Fruit fly (Drosophila melanogaster) whole organism, embryonic: ENCODE results near the gene HERC2.
A peak's percentile ranks its signal among the peaks of the same experiment; 100 is the strongest.

Experiments used
- Atf-2 ChIP-seq: fragments of 200-800 bp; sonication (Bioruptor generic); optimal IDR thresholded peaks from 2 replicates; lab custom pipeline; 2016; ENCODE audit warnings: missing biosample characterization, missing genetic modification characterization
- Bdp1 ChIP-seq: fragments of 200-800 bp; sonication (Bioruptor generic); optimal IDR thresholded peaks from 3 replicates; lab custom pipeline; 2016; ENCODE audit warnings: missing biosample characterization, missing genetic modification characterization
- CG10147 ChIP-seq: fragments of 200-800 bp; sonication (Bioruptor generic); optimal IDR thresholded peaks from 2 replicates; lab custom pipeline; 2019; ENCODE audit warnings: missing biosample characterization, mild to moderate bottlenecking, missing genetic modification characterization, moderate library complexity
- CG11093 ChIP-seq: fragments of 200-800 bp; sonication (Bioruptor generic); IDR thresholded peaks from 3 replicates; pipeline ENCODE4 v1.3.6; 2022; ENCODE audit warnings: missing biosample characterization, missing genetic modification characterization
- CG11560 ChIP-seq: fragments of 200-800 bp; sonication (Bioruptor generic); IDR thresholded peaks from 3 replicates; pipeline ENCODE4 v1.3.6; 2022; ENCODE audit warnings: missing biosample characterization, missing genetic modification characterization
- CG12942 ChIP-seq: fragments of 200-800 bp; sonication (Bioruptor generic); optimal IDR thresholded peaks from 3 replicates; lab custom pipeline; 2016; ENCODE audit warnings: missing biosample characterization, missing genetic modification characterization
- CG13287 ChIP-seq: fragments of 200-800 bp; sonication (Bioruptor generic); IDR thresholded peaks from 2 replicates; pipeline ENCODE4 v1.3.6; 2022; ENCODE audit warnings: missing biosample characterization, missing genetic modification characterization; ENCODE audit not compliant: partially characterized antibody
- CG18262 ChIP-seq: fragments of 200-800 bp; optimal IDR thresholded peaks from 3 replicates; lab custom pipeline; 2019; ENCODE audit warnings: missing biosample characterization, mild to moderate bottlenecking, missing genetic modification characterization, moderate library complexity
- CG18476 ChIP-seq: fragments of 200-800 bp; sonication (Bioruptor generic); optimal IDR thresholded peaks from 2 replicates; lab custom pipeline; 2016; ENCODE audit warnings: missing biosample characterization, mild to moderate bottlenecking, missing genetic modification characterization
- CG18619 ChIP-seq: fragments of 200-800 bp; sonication (Bioruptor generic); optimal IDR thresholded peaks from 3 replicates; lab custom pipeline; 2017; ENCODE audit warnings: missing biosample characterization, mild to moderate bottlenecking, missing genetic modification characterization
- CG31365 ChIP-seq: fragments of 200-800 bp; sonication (Bioruptor generic); optimal IDR thresholded peaks from 2 replicates; lab custom pipeline; 2018; ENCODE audit warnings: missing biosample characterization, mild to moderate bottlenecking, missing genetic modification characterization
- CG4617 ChIP-seq: fragments of 200-800 bp; sonication (Bioruptor generic); optimal IDR thresholded peaks from 3 replicates; lab custom pipeline; 2016; ENCODE audit warnings: missing biosample characterization, missing genetic modification characterization, borderline replicate concordance
- CG4730 ChIP-seq: fragments of 200-800 bp; sonication (Bioruptor generic); IDR thresholded peaks from 2 replicates; pipeline ENCODE4 v1.3.6; 2022; ENCODE audit warnings: missing biosample characterization, missing genetic modification characterization
- CG6689 ChIP-seq: fragments of 200-800 bp; sonication (Bioruptor generic); IDR thresholded peaks from 2 replicates; pipeline ENCODE4 v1.3.6; 2022; ENCODE audit warnings: missing biosample characterization, missing genetic modification characterization
- CG7963 ChIP-seq: fragments of 200-800 bp; sonication (Bioruptor generic); IDR thresholded peaks from 3 replicates; pipeline ENCODE4 v1.3.6; 2022; ENCODE audit warnings: missing biosample characterization, missing genetic modification characterization; ENCODE audit not compliant: partially characterized antibody
- CG8924 ChIP-seq: fragments of 200-800 bp; optimal IDR thresholded peaks from 3 replicates; lab custom pipeline; 2019; ENCODE audit warnings: missing biosample characterization, mild to moderate bottlenecking, missing genetic modification characterization, moderate library complexity
- D19B ChIP-seq: fragments of 200-800 bp; sonication (Bioruptor generic); optimal IDR thresholded peaks from 2 replicates; lab custom pipeline; 2017; ENCODE audit warnings: missing biosample characterization, mild to moderate bottlenecking, missing genetic modification characterization
- Dll ChIP-seq: fragments of 200-800 bp; sonication (Bioruptor generic); IDR thresholded peaks from 4 replicates; pipeline ENCODE4 v1.3.6; 2022; ENCODE audit warnings: missing biosample characterization, missing genetic modification characterization; ENCODE audit not compliant: partially characterized antibody
- Dp ChIP-seq: fragments of 200-800 bp; sonication (Bioruptor generic); optimal IDR thresholded peaks from 2 replicates; lab custom pipeline; 2018; ENCODE audit warnings: missing biosample characterization, mild to moderate bottlenecking, missing genetic modification characterization, moderate library complexity
- E2f1 ChIP-seq: fragments of 200-800 bp; sonication (Bioruptor generic); IDR thresholded peaks from 2 replicates; pipeline ENCODE4 v1.3.6; 2022; ENCODE audit warnings: missing biosample characterization, missing genetic modification characterization
- E2f2 ChIP-seq: fragments of 200-800 bp; sonication (Bioruptor generic); IDR thresholded peaks from 2 replicates; pipeline ENCODE4 v1.3.6; 2022; ENCODE audit warnings: missing biosample characterization, missing genetic modification characterization
- Ets97D ChIP-seq: fragments of 200-800 bp; sonication (Bioruptor generic); optimal IDR thresholded peaks from 3 replicates; lab custom pipeline; 2016; ENCODE audit warnings: missing biosample characterization, missing genetic modification characterization
- Fer2 ChIP-seq: fragments of 200-800 bp; sonication (Bioruptor generic); optimal IDR thresholded peaks from 2 replicates; lab custom pipeline; 2018; ENCODE audit warnings: missing biosample characterization, mild to moderate bottlenecking, missing genetic modification characterization, moderate library complexity
- HLH4C ChIP-seq: fragments of 200-800 bp; sonication (Bioruptor generic); IDR thresholded peaks from 3 replicates; pipeline ENCODE4 v1.3.6; 2022; ENCODE audit warnings: missing biosample characterization, missing genetic modification characterization; ENCODE audit not compliant: partially characterized antibody
- Mrtf ChIP-seq: fragments of 200-800 bp; sonication (Bioruptor generic); IDR thresholded peaks from 3 replicates; pipeline ENCODE4 v1.3.6; 2022; ENCODE audit warnings: missing biosample characterization, missing genetic modification characterization
- Nf-YC ChIP-seq: fragments of 200-800 bp; optimal IDR thresholded peaks from 3 replicates; lab custom pipeline; 2019; ENCODE audit warnings: missing biosample characterization, mild to moderate bottlenecking, missing genetic modification characterization, moderate library complexity
- Oli ChIP-seq: fragments of 200-800 bp; sonication (Bioruptor generic); optimal IDR thresholded peaks from 2 replicates; lab custom pipeline; 2018; ENCODE audit warnings: missing biosample characterization, mild to moderate bottlenecking, missing genetic modification characterization, moderate library complexity
- Sry-β ChIP-seq: fragments of 200-800 bp; sonication (Bioruptor generic); optimal IDR thresholded peaks from 2 replicates; lab custom pipeline; 2018; ENCODE audit warnings: missing biosample characterization, mild to moderate bottlenecking, missing genetic modification characterization, moderate library complexity
- amos ChIP-seq: fragments of 200-800 bp; sonication (Bioruptor generic); IDR thresholded peaks from 2 replicates; pipeline ENCODE4 v1.3.6; 2022; ENCODE audit warnings: missing biosample characterization, missing genetic modification characterization; ENCODE audit not compliant: partially characterized antibody
- bbx ChIP-seq: fragments of 200-800 bp; sonication (Bioruptor generic); IDR thresholded peaks from 2 replicates; pipeline ENCODE4 v1.3.6; 2022; ENCODE audit warnings: missing biosample characterization, missing genetic modification characterization; ENCODE audit not compliant: partially characterized antibody
- cad ChIP-seq: fragments of >200 bp; optimal IDR thresholded peaks from 2 replicates; lab custom pipeline; 2017; ENCODE audit warnings: missing biosample characterization, missing genetic modification characterization
- chm ChIP-seq: fragments of 200-800 bp; sonication (Bioruptor generic); IDR thresholded peaks from 2 replicates; pipeline ENCODE4 v1.3.6; 2022; ENCODE audit warnings: missing biosample characterization, missing genetic modification characterization
- chn ChIP-seq: fragments of 200-800 bp; sonication (Bioruptor generic); optimal IDR thresholded peaks from 2 replicates; lab custom pipeline; 2016; ENCODE audit warnings: missing biosample characterization, missing genetic modification characterization
- crol ChIP-seq: fragments of 200-800 bp; sonication (Bioruptor generic); IDR thresholded peaks from 2 replicates; pipeline ENCODE4 v1.3.6; 2022; ENCODE audit warnings: missing biosample characterization, missing genetic modification characterization
- dimm ChIP-seq: fragments of 200-800 bp; sonication (Bioruptor generic); IDR thresholded peaks from 2 replicates; pipeline ENCODE4 v1.3.6; 2022; ENCODE audit warnings: missing biosample characterization, missing genetic modification characterization
- dpn ChIP-seq, 2 experiments: fragments of 200-800 bp; sonication (Bioruptor generic); optimal IDR thresholded peaks; 3 replicates each; lab custom pipeline; 2016; ENCODE audit warnings: missing biosample characterization in 2 of 2, missing genetic modification characterization in 2 of 2
- dysf ChIP-seq: fragments of 200-800 bp; sonication (Bioruptor generic); IDR thresholded peaks from 3 replicates; pipeline ENCODE4 v1.3.6; 2022; ENCODE audit warnings: missing biosample characterization, missing genetic modification characterization
- ems ChIP-seq: fragments of 200-800 bp; sonication (Bioruptor generic); optimal IDR thresholded peaks from 3 replicates; lab custom pipeline; 2016; ENCODE audit warnings: missing biosample characterization, missing genetic modification characterization
- exex ChIP-seq: fragments of 200-800 bp; sonication (Bioruptor generic); optimal IDR thresholded peaks from 4 replicates; lab custom pipeline; 2018; ENCODE audit warnings: missing biosample characterization, mild to moderate bottlenecking, missing genetic modification characterization, moderate library complexity
- gcm2 ChIP-seq: fragments of 200-800 bp; sonication (Bioruptor generic); optimal IDR thresholded peaks from 2 replicates; lab custom pipeline; 2016; ENCODE audit warnings: missing biosample characterization, missing genetic modification characterization
- grn ChIP-seq: fragments of 200-800 bp; sonication (Bioruptor generic); optimal IDR thresholded peaks from 3 replicates; lab custom pipeline; 2017; ENCODE audit warnings: missing biosample characterization, missing genetic modification characterization
- jigr1 ChIP-seq: fragments of 200-800 bp; sonication (Bioruptor generic); IDR thresholded peaks from 3 replicates; pipeline ENCODE4 v1.3.6; 2022; ENCODE audit warnings: missing biosample characterization, missing genetic modification characterization
- mld ChIP-seq: fragments of 200-800 bp; sonication (Bioruptor generic); IDR thresholded peaks from 3 replicates; pipeline ENCODE4 v1.3.6; 2022; ENCODE audit warnings: missing biosample characterization, missing genetic modification characterization; ENCODE audit not compliant: partially characterized antibody
- peb ChIP-seq: fragments of 200-800 bp; sonication (Bioruptor generic); IDR thresholded peaks from 2 replicates; pipeline ENCODE4 v1.3.6; 2022; ENCODE audit warnings: missing biosample characterization, missing genetic modification characterization
- sc ChIP-seq, 3 experiments: fragments of >200 bp in 2 of 3; fragments of 200-800 bp in 1 of 3; sonication (Bioruptor generic) in 1 of 3; optimal IDR thresholded peaks; 2 replicates in 2 of 3; 3 replicates in 1 of 3; lab custom pipeline; 2017; ENCODE audit warnings: mild to moderate bottlenecking in 1 of 3, missing biosample characterization in 1 of 3, missing genetic modification characterization in 1 of 3, missing genetic modification reagents in 1 of 3
- scrt ChIP-seq: fragments of 200-800 bp; sonication (Bioruptor generic); optimal IDR thresholded peaks from 2 replicates; lab custom pipeline; 2018; ENCODE audit warnings: missing biosample characterization, mild to moderate bottlenecking, missing genetic modification characterization, moderate library complexity
- sd ChIP-seq: fragments of 200-800 bp; sonication (Bioruptor generic); optimal IDR thresholded peaks from 3 replicates; lab custom pipeline; 2018; ENCODE audit warnings: missing biosample characterization, mild to moderate bottlenecking, missing genetic modification characterization, moderate library complexity
- seq ChIP-seq: fragments of 200-800 bp; sonication (Bioruptor generic); IDR thresholded peaks from 2 replicates; pipeline ENCODE4 v1.3.6; 2022; ENCODE audit warnings: missing biosample characterization, missing genetic modification characterization
- toy ChIP-seq: fragments of 200-800 bp; sonication (Bioruptor generic); IDR thresholded peaks from 2 replicates; pipeline ENCODE4 v1.3.6; 2022; ENCODE audit warnings: missing biosample characterization, missing genetic modification characterization
- vnd ChIP-seq: fragments of 200-800 bp; sonication (Bioruptor generic); IDR thresholded peaks from 3 replicates; pipeline ENCODE4 v1.3.6; 2022; ENCODE audit warnings: missing biosample characterization, missing genetic modification characterization; ENCODE audit not compliant: partially characterized antibody

The HERC2 gene

DNA sequence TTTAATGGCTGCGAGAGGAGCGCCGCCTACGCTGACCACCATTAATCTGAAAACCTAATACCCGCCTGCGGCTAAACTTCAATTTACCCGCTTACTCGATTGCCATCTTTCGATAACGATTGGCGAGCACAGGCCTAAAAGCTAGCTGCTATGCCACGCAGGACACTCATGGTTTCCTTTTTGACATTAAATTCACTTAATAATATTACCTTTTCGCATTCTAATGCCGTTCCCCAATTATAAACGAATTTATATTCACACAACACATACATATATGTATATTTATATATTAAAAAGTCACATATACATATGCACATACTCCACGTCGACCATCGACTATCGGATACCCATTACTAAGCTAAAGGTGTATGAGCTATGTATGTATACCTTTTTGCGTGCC, 4.6 kb upstream of the HERC2 start (continued):
- no peak for TF ChIP-seq sd (tag; lab: Kevin White, UChicago)
- TF ChIP-seq Ets97D: no peak
- TF ChIP-seq ems (GFP tag; lab: Kevin White, UChicago): no peak
- TF ChIP-seq Bdp1 (GFP tag; lab: Kevin White, UChicago): no peak
- peak; percentile 66 for TF ChIP-seq Dp (GFP tag; lab: Kevin White, UChicago)
- TF ChIP-seq amos: 0 out of 2 replicates have a peak, but pooled peaks have one; percentile 41
- TF ChIP-seq Oli (tag; lab: Kevin White, UChicago): no peak
- 0 out of 3 replicates have a peak, but pooled peaks have one; percentile 45 for TF ChIP-seq mld
- TF ChIP-seq CG13287: peak; percentile 22; the same call in 1 of the 2 replicates
- peak; percentile 33 for TF ChIP-seq bbx (GFP tag; lab: Robert Waterston, UW)
- TF ChIP-seq CG7963: 0 out of 3 replicates have a peak, but pooled peaks have one; percentile 42
- no peak for TF ChIP-seq dimm (GFP tag; lab: Robert Waterston, UW)
- TF ChIP-seq sc (optimal IDR thresholded peaks at IDR 0.05; lab: Kevin White, UChicago): no peak
- no peak for TF ChIP-seq sc (GFP tag; optimal IDR thresholded peaks at IDR 0.05; lab: Kevin White, UChicago)
- peak; percentile 75 for TF ChIP-seq Sry-β (GFP tag; lab: Kevin White, UChicago)
- TF ChIP-seq CG18476 (GFP tag; lab: Kevin White, UChicago): no peak
- no peak for TF ChIP-seq CG4617 (GFP tag; lab: Kevin White, UChicago)
- TF ChIP-seq peb (GFP tag; lab: Robert Waterston, UW): no peak
- no peak for TF ChIP-seq toy (GFP tag; lab: Robert Waterston, UW)
- no peak for TF ChIP-seq CG18619
- no peak for TF ChIP-seq crol (GFP tag; lab: Robert Waterston, UW)
- TF ChIP-seq Mrtf: no peak
- TF ChIP-seq cad: no peak
- no peak for TF ChIP-seq CG4730 (GFP tag; lab: Robert Waterston, UW)
- no peak for TF ChIP-seq CG8924 (tag; lab: Kevin White, UChicago)
- no peak for TF ChIP-seq Atf-2 (GFP tag; lab: Kevin White, UChicago)
- TF ChIP-seq HLH4C (GFP tag; lab: Robert Waterston, UW): peak; percentile 80
- TF ChIP-seq vnd (GFP tag; lab: Robert Waterston, UW): peak; percentile 58; the same call in 2 of the 3 replicates
- no peak for TF ChIP-seq scrt (GFP tag; lab: Kevin White, UChicago)
- no peak for TF ChIP-seq chn (GFP tag; lab: Kevin White, UChicago)
- no peak for TF ChIP-seq dpn (GFP tag; optimal IDR thresholded peaks at IDR 0.05; lab: Kevin White, UChicago)
- TF ChIP-seq CG6689 (GFP tag; lab: Robert Waterston, UW): no peak
- TF ChIP-seq CG10147 (GFP tag; lab: Kevin White, UChicago): no peak
- no peak for TF ChIP-seq CG18262 (tag; lab: Kevin White, UChicago)
- TF ChIP-seq E2f2 (GFP tag; lab: Robert Waterston, UW): peak; percentile 78
- TF ChIP-seq CG31365 (tag; lab: Kevin White, UChicago): no peak
- no peak for TF ChIP-seq Nf-YC (tag; lab: Kevin White, UChicago)
- no peak for TF ChIP-seq gcm2 (GFP tag; lab: Kevin White, UChicago)
- TF ChIP-seq E2f1 (GFP tag; lab: Robert Waterston, UW): no peak
- no peak for TF ChIP-seq jigr1 (GFP tag; lab: Robert Waterston, UW)
- TF ChIP-seq CG11093 (GFP tag; lab: Robert Waterston, UW): no peak
- peak; percentile 95 for TF ChIP-seq CG11560 (tag; lab: Robert Waterston, UW)
- no peak for TF ChIP-seq seq
- no peak for TF ChIP-seq CG12942 (GFP tag; lab: Kevin White, UChicago)
- no peak for TF ChIP-seq chm (GFP tag; lab: Robert Waterston, UW)
- peak; percentile 16 for TF ChIP-seq D19B (GFP tag; lab: Kevin White, UChicago)
- TF ChIP-seq Dll (GFP tag; lab: Robert Waterston, UW): peak; percentile 30; the same call in 1 of the 4 replicates
- TF ChIP-seq grn: no peak
- no peak for TF ChIP-seq exex (tag; lab: Kevin White, UChicago)
- no peak for TF ChIP-seq Fer2 (tag; lab: Kevin White, UChicago)
- TF ChIP-seq dysf (GFP tag; lab: Robert Waterston, UW): no peak
